Fruit fly (Drosophila melanogaster): ENCODE data around the gene SelR.

dm6 chr3R:10888300-10888632 lies 19.8 kb upstream of the SelR start:
- TF ChIP-seq Myc (optimal IDR thresholded peaks at IDR 0.05) (no peak), psq (optimal IDR thresholded peaks at IDR 0.05) (no peak), h (optimal IDR thresholded peaks at IDR 0.05) (no peak), ttk (optimal IDR thresholded peaks at IDR 0.05) (no peak), Sin3A (optimal IDR thresholded peaks at IDR 0.05) (no peak), insv (optimal IDR thresholded peaks at IDR 0.05) (no peak)
